Worm (Caenorhabditis elegans): ENCODE measurements around the gene moa-2.

ce11 chrII:7681898-7682297 lies 16.9 kb downstream of the moa-2 start, which contains the start of gene lin-26:
- no peak for TF ChIP-seq scrt-1 (GFP tag; IDR thresholded peaks at IDR 0.05)
- no peak for TF ChIP-seq ama-1 (optimal IDR thresholded peaks at IDR 0.05)
- TF ChIP-seq hmbx-1 (tag; optimal IDR thresholded peaks at IDR 0.05) = no peak
- TF ChIP-seq ets-7 (tag; optimal IDR thresholded peaks at IDR 0.05) = no peak
- TF ChIP-seq tbx-11 (GFP tag; IDR thresholded peaks at IDR 0.05) = no peak
- TF ChIP-seq ceh-13 (GFP tag; optimal IDR thresholded peaks at IDR 0.05) = no peak
- TF ChIP-seq B0310.2 (tag; optimal IDR thresholded peaks at IDR 0.05) = no peak
- no peak for TF ChIP-seq hmg-4 (GFP tag; optimal IDR thresholded peaks at IDR 0.05)
- TF ChIP-seq sea-1 (GFP tag; conservative IDR thresholded peaks at IDR 0.05) = no peak
- TF ChIP-seq pes-1 (GFP tag; IDR thresholded peaks at IDR 0.05) = no peak
- no peak for TF ChIP-seq flt-1 (GFP tag; IDR thresholded peaks at IDR 0.05)
- TF ChIP-seq hnd-1 (tag; optimal IDR thresholded peaks at IDR 0.05) = no peak
- no peak for TF ChIP-seq aly-1 (tag; optimal IDR thresholded peaks at IDR 0.05)
- no peak for TF ChIP-seq F13C5.2 (tag; optimal IDR thresholded peaks at IDR 0.05)

Data from whole organism, early embryonic.